Fruit fly (Drosophila melanogaster): ENCODE data around the gene Dim1.

The Dim1 gene

dm6 chr2L:4416089-4416488 lies 13.0 kb downstream of the Dim1 start (continued):
- peak; percentile 62 for TF ChIP-seq Ets96B (tag; optimal IDR thresholded peaks at IDR 0.05)
- TF ChIP-seq CG6163 (GFP tag; IDR thresholded peaks at IDR 0.05): peak; percentile 49; the same call in 1 of the 3 replicates
- TF ChIP-seq Eip75B (GFP tag; optimal IDR thresholded peaks at IDR 0.05): peak; percentile 53
- TF ChIP-seq salr (GFP tag; optimal IDR thresholded peaks at IDR 0.05): peak in 1 of 2 experiments; percentile 5
- peak; percentile 18 for TF ChIP-seq CG34406 (GFP tag; optimal IDR thresholded peaks at IDR 0.05)
- TF ChIP-seq lz (GFP tag; optimal IDR thresholded peaks at IDR 0.05): peak; percentile 10
- TF ChIP-seq fd59A (GFP tag; optimal IDR thresholded peaks at IDR 0.05): peak; percentile 21
- TF ChIP-seq dac (GFP tag; optimal IDR thresholded peaks at IDR 0.05): no peak
- TF ChIP-seq CG32006 (GFP tag; optimal IDR thresholded peaks at IDR 0.05): peak; percentile 50
- TF ChIP-seq CG3919 (GFP tag; optimal IDR thresholded peaks at IDR 0.05): peak; percentile 53
- peak; percentile 50 for TF ChIP-seq OdsH (GFP tag; optimal IDR thresholded peaks at IDR 0.05)
- TF ChIP-seq Ets21C (GFP tag; optimal IDR thresholded peaks at IDR 0.05): peak; percentile 23

dm6 chr2L:4416903-4417302 lies 13.9 kb downstream of the Dim1 start:
- TF ChIP-seq CG6163 (GFP tag; IDR thresholded peaks at IDR 0.05) (peak; percentile 48; the same call in 1 of the 3 replicates), salr (GFP tag; optimal IDR thresholded peaks at IDR 0.05) (no peak), fd59A (GFP tag; optimal IDR thresholded peaks at IDR 0.05) (peak; percentile 10), vri (GFP tag; optimal IDR thresholded peaks at IDR 0.05) (no peak), CG8119 (GFP tag; IDR thresholded peaks at IDR 0.05) (peak; percentile 41; the same call in 1 of the 3 replicates), fkh (GFP tag; optimal IDR thresholded peaks at IDR 0.05) (no peak), OdsH (GFP tag; optimal IDR thresholded peaks at IDR 0.05) (peak; percentile 33), esn (GFP tag; optimal IDR thresholded peaks at IDR 0.05) (peak; percentile 44), Lpt (GFP tag; optimal IDR thresholded peaks at IDR 0.05) (no peak), dac (GFP tag; optimal IDR thresholded peaks at IDR 0.05) (no peak), Met (GFP tag; optimal IDR thresholded peaks at IDR 0.05) (peak; percentile 43), ss (GFP tag; optimal IDR thresholded peaks at IDR 0.05) (peak; percentile 24 to 60), Smox (GFP tag; optimal IDR thresholded peaks at IDR 0.05) (peak; percentile 4), Sox102F (GFP tag; optimal IDR thresholded peaks at IDR 0.05) (no peak), Ets96B (tag; optimal IDR thresholded peaks at IDR 0.05) (peak; percentile 52), fd85E (GFP tag; optimal IDR thresholded peaks at IDR 0.05) (no peak), topi (GFP tag; optimal IDR thresholded peaks at IDR 0.05) (peak; percentile 20), achi (GFP tag; optimal IDR thresholded peaks at IDR 0.05) (peak; percentile 40), acj6 (GFP tag; optimal IDR thresholded peaks at IDR 0.05) (peak; percentile 31), CG4318 (GFP tag; optimal IDR thresholded peaks at IDR 0.05) (peak; percentile 33), spab (GFP tag; optimal IDR thresholded peaks at IDR 0.05) (peak; percentile 34), CG1621 (tag; optimal IDR thresholded peaks at IDR 0.05) (peak; percentile 26), Sox14 (GFP tag; optimal IDR thresholded peaks at IDR 0.05) (no peak), CG10669 (GFP tag; optimal IDR thresholded peaks at IDR 0.05) (peak; percentile 61), svp (GFP tag) (peak; percentile 66), CG10631 (GFP tag; optimal IDR thresholded peaks at IDR 0.05) (peak; percentile 37), CG9139 (GFP tag; optimal IDR thresholded peaks at IDR 0.05) (peak; percentile 20), pdm3 (GFP tag; optimal IDR thresholded peaks at IDR 0.05) (peak; percentile 31), CG34406 (GFP tag; optimal IDR thresholded peaks at IDR 0.05) (peak; percentile 4), Ets21C (GFP tag; optimal IDR thresholded peaks at IDR 0.05) (no peak), CG11902 (GFP tag; optimal IDR thresholded peaks at IDR 0.05) (no peak), CG32006 (GFP tag; optimal IDR thresholded peaks at IDR 0.05) (peak; percentile 51), CG3919 (GFP tag; optimal IDR thresholded peaks at IDR 0.05) (peak; percentile 42), CG8632 (GFP tag; optimal IDR thresholded peaks at IDR 0.05) (peak; percentile 32), Hr4 (GFP tag; optimal IDR thresholded peaks at IDR 0.05) (peak; percentile 28), CG31627 (GFP tag; optimal IDR thresholded peaks at IDR 0.05) (no peak), CG3032 (tag; optimal IDR thresholded peaks at IDR 0.05) (peak; percentile 59), net (GFP tag; optimal IDR thresholded peaks at IDR 0.05) (no peak), Eip78C (GFP tag) (peak; percentile 82), Hr38 (GFP tag; optimal IDR thresholded peaks at IDR 0.05) (no peak), Gug (GFP tag; IDR thresholded peaks at IDR 0.05) (0 out of 2 replicates have a peak, but pooled peaks have one; percentile 21), Blimp-1 (GFP tag; optimal IDR thresholded peaks at IDR 0.05) (no peak), CG6792 (GFP tag; optimal IDR thresholded peaks at IDR 0.05) (peak; percentile 20), CG8319 (GFP tag; optimal IDR thresholded peaks at IDR 0.05) (peak; percentile 25), lz (GFP tag; optimal IDR thresholded peaks at IDR 0.05) (peak; percentile 24), Eip75B (GFP tag; optimal IDR thresholded peaks at IDR 0.05) (peak; percentile 33), CG11294 (GFP tag; IDR thresholded peaks at IDR 0.05) (no peak), CG16779 (tag; optimal IDR thresholded peaks at IDR 0.05) (peak; percentile 19)

Measured in whole organism, prepupa.